Fruit fly (Drosophila melanogaster): Measurements from ENCODE around the gene Nepl12.

dm6 chr3R:9725121-9725956 is 50.0 kb downstream of the Nepl12 start, which contains the start of gene hyd:
- TF ChIP-seq D1 (tag; optimal IDR thresholded peaks at IDR 0.05) (no peak), CG14655 (GFP tag; optimal IDR thresholded peaks at IDR 0.05) (no peak), CG12605 (GFP tag; IDR thresholded peaks at IDR 0.05) (no peak), EcR (GFP tag; optimal IDR thresholded peaks at IDR 0.05) (no peak), Snoo (tag; optimal IDR thresholded peaks at IDR 0.05) (no peak), Pif1A (GFP tag; optimal IDR thresholded peaks at IDR 0.05) (no peak), CG17806 (tag; optimal IDR thresholded peaks at IDR 0.05) (no peak), CG9948 (tag; optimal IDR thresholded peaks at IDR 0.05) (no peak), Pif1B (GFP tag; optimal IDR thresholded peaks at IDR 0.05) (no peak)
